Fruit fly (Drosophila melanogaster): Measurements from ENCODE around the gene CG33664.
"Not testable (repeated sequence)": the region's sequence is repeated elsewhere in the genome, so short reads cannot be mapped to it uniquely, and the experiment has no call there.

- not testable (repeated sequence) for TF ChIP-seq EcR (GFP tag; optimal IDR thresholded peaks at IDR 0.05); pan (optimal IDR thresholded peaks at IDR 0.05); psq (optimal IDR thresholded peaks at IDR 0.05); Dll (optimal IDR thresholded peaks at IDR 0.05); CG8478 (optimal IDR thresholded peaks at IDR 0.05)
These were observed 35.3 kb downstream of the CG33664 start, which contains the start of gene CG33668 for dm6 chrX:6419334-6419733.
